Worm (Caenorhabditis elegans) whole organism, L1 larva: ENCODE results near the gene F19C7.2.

Experiments used
- ama-1 ChIP-seq: fragments of 150-350 bp; optimal IDR thresholded peaks from 2 replicates; lab custom pipeline; 2014
- ceh-82 ChIP-seq, 3 experiments: fragments of 150-350 bp in 1 of 3; sonication (generic microtip) in 2 of 3; optimal IDR thresholded peaks; 2 replicates each; lab custom pipeline; 2014 to 2017; ENCODE audit warnings: missing biosample characterization in 3 of 3, missing genetic modification characterization in 3 of 3
- dpl-1 ChIP-seq, 3 experiments: fragments of 150-350 bp in 2 of 3; sonication (generic microtip) in 1 of 3; optimal IDR thresholded peaks; 2 replicates each; lab custom pipeline; 2014 to 2017; ENCODE audit warnings: missing biosample characterization in 3 of 3, missing genetic modification characterization in 3 of 3, missing genetic modification reagents in 3 of 3
- egl-27 ChIP-seq, 2 experiments: fragments of 150-350 bp in 1 of 2; sonication (generic microtip); optimal IDR thresholded peaks; 3 replicates each; lab custom pipeline; 2017 to 2018; ENCODE audit warnings: missing biosample characterization in 2 of 2, missing genetic modification characterization in 2 of 2, missing genetic modification reagents in 2 of 2
- ets-5 ChIP-seq: fragments of 200-800 bp; sonication (Bioruptor generic); IDR thresholded peaks from 2 replicates; pipeline ENCODE4 v1.3.6; 2022; ENCODE audit warnings: missing genetic modification characterization, missing compliant biosample characterization
- hlh-17 ChIP-seq: fragments of 200-800 bp; sonication (Bioruptor generic); optimal IDR thresholded peaks from 2 replicates; lab custom pipeline; 2018; ENCODE audit warnings: missing genetic modification characterization, mild to moderate bottlenecking, missing compliant biosample characterization, moderate library complexity, borderline replicate concordance
- jun-1 ChIP-seq: fragments of 150-350 bp; optimal IDR thresholded peaks from 2 replicates; lab custom pipeline; 2014; ENCODE audit warnings: missing biosample characterization, missing genetic modification reagents, missing genetic modification characterization
- mab-9 ChIP-seq: fragments of 200-800 bp; sonication (Bioruptor generic); IDR thresholded peaks from 2 replicates; pipeline ENCODE4 v1.3.6; 2022; ENCODE audit warnings: missing genetic modification reagents, missing genetic modification characterization, missing compliant biosample characterization
- nhr-237 ChIP-seq: fragments of 150-350 bp; optimal IDR thresholded peaks from 2 replicates; lab custom pipeline; 2014; ENCODE audit warnings: missing biosample characterization, missing genetic modification characterization
- nhr-76 ChIP-seq: sonication (generic microtip); optimal IDR thresholded peaks from 2 replicates; lab custom pipeline; 2017; ENCODE audit warnings: missing biosample characterization, missing genetic modification characterization
- nhr-90 ChIP-seq: sonication (generic microtip); optimal IDR thresholded peaks from 2 replicates; lab custom pipeline; 2016; ENCODE audit warnings: mild to moderate bottlenecking, missing genetic modification characterization, missing compliant biosample characterization; ENCODE audit not compliant: poor library complexity
- pax-3 ChIP-seq: fragments of 200-800 bp; sonication (Bioruptor generic); optimal IDR thresholded peaks from 2 replicates; lab custom pipeline; 2018; ENCODE audit warnings: mild to moderate bottlenecking, missing genetic modification characterization, moderate library complexity, missing compliant biosample characterization
- unc-62 ChIP-seq: fragments of 150-350 bp; optimal IDR thresholded peaks from 2 replicates; lab custom pipeline; 2014; ENCODE audit warnings: missing biosample characterization, missing genetic modification reagents, missing genetic modification characterization
- ztf-11 ChIP-seq, 2 experiments: sonication (generic microtip); optimal IDR thresholded peaks; 2 replicates each; lab custom pipeline; 2016 to 2017; ENCODE audit warnings: missing genetic modification characterization in 2 of 2, missing biosample characterization in 1 of 2, missing compliant biosample characterization in 1 of 2

DNA sequence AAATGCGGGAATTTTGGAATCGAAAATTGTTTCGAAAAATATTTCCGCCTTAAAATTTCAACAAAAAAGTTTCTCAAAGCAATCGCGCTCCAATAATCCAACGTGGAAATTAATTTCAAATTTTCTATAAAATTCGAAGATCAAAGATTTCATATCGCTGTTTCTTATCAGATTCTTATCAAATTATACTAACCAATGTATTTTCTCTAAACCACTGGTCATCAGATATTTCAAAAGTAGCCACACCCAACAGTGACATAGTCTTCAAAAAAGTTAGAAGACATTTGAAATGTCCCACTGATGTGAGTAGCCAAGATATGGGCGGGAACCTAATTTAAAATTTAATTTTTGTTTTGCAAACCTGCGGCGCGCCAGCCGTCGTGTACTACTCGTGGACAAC lies 12.2 kb upstream of the F19C7.2 start:
- TF ChIP-seq ama-1 (lab: Kevin White, UChicago), result no peak
- TF ChIP-seq mab-9, result no peak
- TF ChIP-seq dpl-1 (GFP tag; optimal IDR thresholded peaks at IDR 0.05; lab: Kevin White, UChicago), result no peak
- TF ChIP-seq egl-27 (tag; optimal IDR thresholded peaks at IDR 0.05; lab: Kevin White, UChicago), result no peak
- TF ChIP-seq ztf-11 (tag; optimal IDR thresholded peaks at IDR 0.05; lab: Kevin White, UChicago), result no peak
- TF ChIP-seq jun-1, result no peak
- no peak for TF ChIP-seq nhr-76
- TF ChIP-seq hlh-17 (GFP tag; lab: Kevin White, UChicago), result no peak
- no peak for TF ChIP-seq nhr-237 (tag; lab: Kevin White, UChicago)
- TF ChIP-seq ceh-82 (tag; optimal IDR thresholded peaks at IDR 0.05; lab: Kevin White, UChicago), result no peak
- no peak for TF ChIP-seq unc-62 (GFP tag; lab: Kevin White, UChicago)
- TF ChIP-seq pax-3 (tag; lab: Kevin White, UChicago), result no peak
- TF ChIP-seq nhr-90 (tag; lab: Kevin White, UChicago), result no peak
- no peak for TF ChIP-seq ets-5 (GFP tag; lab: Robert Waterston, UW)
